Worm (Caenorhabditis elegans): Measurements from ENCODE around the gene jhdm-1.

DNA sequence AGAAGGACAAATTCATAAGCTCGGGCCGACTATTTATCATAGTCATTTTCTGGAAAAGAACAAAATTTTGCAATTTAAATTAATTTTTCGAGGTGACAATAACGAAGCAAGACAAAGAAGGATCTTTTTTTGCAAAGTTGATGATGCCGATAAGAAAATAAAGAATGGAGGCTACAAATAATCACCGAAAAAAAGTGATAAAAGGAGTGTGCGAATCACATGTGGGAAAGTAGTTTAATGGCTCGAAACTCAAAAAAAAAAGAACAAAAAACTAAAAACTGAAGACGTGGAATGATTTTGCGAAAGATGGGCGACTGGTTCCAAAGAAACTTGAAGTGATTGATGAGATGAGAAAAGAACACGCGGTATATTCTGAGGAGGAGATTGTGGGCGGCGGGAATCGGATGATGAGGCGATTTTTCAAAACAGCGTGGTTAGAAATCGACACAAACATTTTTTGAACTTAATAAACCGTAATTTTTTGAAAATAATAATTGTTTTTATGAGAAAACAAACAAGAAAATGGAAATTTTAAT lies 34.8 kb upstream of the jhdm-1 start, which contains the start of gene atgl-1:
- TF ChIP-seq egl-44 (GFP tag; IDR thresholded peaks at IDR 0.05) (no peak), mcd-1 (GFP tag; IDR thresholded peaks at IDR 0.05) (no peak), F39B2.1 (GFP tag; IDR thresholded peaks at IDR 0.05) (no peak), Y53G8AR.9 (GFP tag; conservative IDR thresholded peaks at IDR 0.05) (no peak), die-1 (tag; optimal IDR thresholded peaks at IDR 0.05) (no peak), lin-35 (GFP tag; optimal IDR thresholded peaks at IDR 0.05) (no peak)
